Worm (Caenorhabditis elegans) whole organism, late embryonic: ENCODE measurements around the gene ZK1251.3.
A peak's percentile ranks its signal among the peaks of the same experiment; 100 is the strongest.

ENCODE experiments used
- ahr-1 ChIP-seq: sonication (generic microtip); optimal IDR thresholded peaks from 2 replicates; lab custom pipeline; 2016; ENCODE audit warnings: missing genetic modification characterization, missing compliant biosample characterization
- ama-1 ChIP-seq: fragments of 150-350 bp; optimal IDR thresholded peaks from 2 replicates; lab custom pipeline; 2014
- ceh-30 ChIP-seq: fragments of 150-350 bp; optimal IDR thresholded peaks from 2 replicates; lab custom pipeline; 2014; ENCODE audit warnings: missing biosample characterization, missing genetic modification characterization
- ceh-34 ChIP-seq: sonication (generic microtip); optimal IDR thresholded peaks from 2 replicates; lab custom pipeline; 2016; ENCODE audit warnings: mild to moderate bottlenecking, missing genetic modification characterization, missing compliant biosample characterization
- hlh-13 ChIP-seq: fragments of 200-800 bp; sonication (Bioruptor generic); optimal IDR thresholded peaks from 2 replicates; lab custom pipeline; 2018; ENCODE audit warnings: mild to moderate bottlenecking, missing genetic modification characterization, missing compliant biosample characterization
- lin-11 ChIP-seq: fragments of 200-800 bp; sonication (Bioruptor generic); optimal IDR thresholded peaks from 2 replicates; lab custom pipeline; 2018; ENCODE audit warnings: mild to moderate bottlenecking, missing genetic modification characterization, missing compliant biosample characterization
- nhr-11 ChIP-seq: fragments of 150-350 bp; optimal IDR thresholded peaks from 2 replicates; lab custom pipeline; 2014; ENCODE audit warnings: missing biosample characterization, missing genetic modification characterization
- unc-55 ChIP-seq: sonication (generic microtip); optimal IDR thresholded peaks from 2 replicates; lab custom pipeline; 2017; ENCODE audit warnings: missing biosample characterization, missing genetic modification reagents, missing genetic modification characterization
- unc-86 ChIP-seq: sonication (generic microtip); optimal IDR thresholded peaks from 2 replicates; lab custom pipeline; 2016; ENCODE audit warnings: missing genetic modification characterization, missing compliant biosample characterization

ce11 chrIV:9647789-9648361 is 35.6 kb upstream of the ZK1251.3 start, which contains the start of gene amph-1:
- TF ChIP-seq unc-55 (peak; percentile 25), ahr-1 (tag; lab: Kevin White, UChicago) (no peak), ceh-30 (tag; lab: Kevin White, UChicago) (no peak), hlh-13 (no peak), lin-11 (tag; lab: Kevin White, UChicago) (no peak), nhr-11 (tag; lab: Kevin White, UChicago) (no peak), ama-1 (lab: Kevin White, UChicago) (no peak), ceh-34 (tag; lab: Kevin White, UChicago) (no peak), unc-86 (tag; lab: Kevin White, UChicago) (no peak)
